Worm (Caenorhabditis elegans): Measurements from ENCODE around the gene Y54E2A.4.

DNA sequence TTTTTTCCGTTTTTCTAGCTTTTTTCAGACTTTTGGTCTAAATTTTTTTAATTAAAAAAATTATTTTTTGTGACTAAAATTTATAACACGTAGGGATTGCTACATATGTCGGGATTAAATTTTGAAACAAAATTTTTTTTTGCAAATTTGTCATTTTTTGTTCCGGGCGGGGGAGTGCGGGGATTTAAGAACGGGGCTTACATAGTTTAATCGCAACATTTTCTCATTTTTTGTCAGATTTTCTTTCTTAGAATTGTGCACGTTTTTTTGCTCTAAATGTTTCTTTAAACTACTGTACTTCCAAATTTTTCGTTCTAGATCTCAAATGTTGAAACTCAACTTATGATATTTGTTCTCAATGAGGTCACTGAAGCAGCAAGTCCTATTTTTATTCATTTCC, 36.3 kb downstream of the Y54E2A.4 start, which contains the start of gene Y54E2A.10:
- TF ChIP-seq let-607 (tag; optimal IDR thresholded peaks at IDR 0.05) (no peak), F33H1.4 (GFP tag; IDR thresholded peaks at IDR 0.05) (no peak), ztf-6 (GFP tag; IDR thresholded peaks at IDR 0.05) (no peak), egrh-3 (GFP tag; IDR thresholded peaks at IDR 0.05) (no peak), madf-10 (tag; optimal IDR thresholded peaks at IDR 0.05) (no peak), zfh-2 (GFP tag; conservative IDR thresholded peaks at IDR 0.05) (no peak), lin-40 (tag; optimal IDR thresholded peaks at IDR 0.05) (no peak), him-1 (tag; optimal IDR thresholded peaks at IDR 0.05) (no peak)
